Worm (Caenorhabditis elegans) whole organism, early embryonic: ENCODE measurements around the gene srh-215.

Source experiments
- B0310.2 ChIP-seq: sonication (generic microtip); optimal IDR thresholded peaks from 2 replicates; lab custom pipeline; 2016; ENCODE audit warnings: mild to moderate bottlenecking, missing genetic modification characterization, missing compliant biosample characterization
- ceh-13 ChIP-seq: fragments of 200-800 bp; sonication (Bioruptor generic); optimal IDR thresholded peaks from 2 replicates; lab custom pipeline; 2018; ENCODE audit warnings: mild to moderate bottlenecking, missing genetic modification characterization, missing compliant biosample characterization
- flt-1 ChIP-seq: fragments of 200-800 bp; sonication (Bioruptor generic); IDR thresholded peaks from 2 replicates; pipeline ENCODE4 v1.3.6; 2022; ENCODE audit warnings: missing genetic modification characterization, missing compliant biosample characterization
- scrt-1 ChIP-seq: fragments of 200-800 bp; sonication (Bioruptor generic); IDR thresholded peaks from 2 replicates; pipeline ENCODE4 v1.3.6; 2022; ENCODE audit warnings: missing genetic modification characterization, missing compliant biosample characterization
- sea-1 ChIP-seq: fragments of 200-800 bp; sonication (Bioruptor generic); conservative IDR thresholded peaks from 2 replicates; pipeline ENCODE4 v1.3.6; 2022; ENCODE audit warnings: missing genetic modification characterization, missing compliant biosample characterization
- tbx-11 ChIP-seq: fragments of 200-800 bp; sonication (Bioruptor generic); IDR thresholded peaks from 2 replicates; pipeline ENCODE4 v1.3.6; 2022; ENCODE audit warnings: missing genetic modification characterization, missing compliant biosample characterization
- tbx-37 ChIP-seq: fragments of 200-800 bp; sonication (Bioruptor generic); conservative IDR thresholded peaks from 2 replicates; pipeline ENCODE4 v1.3.6; 2022; ENCODE audit warnings: missing genetic modification reagents, missing genetic modification characterization, missing compliant biosample characterization

srh-215 gene

ce11 chrV:16781974-16782373 lies 49.8 kb downstream of the srh-215 start:
- no peak for TF ChIP-seq sea-1 (GFP tag; lab: Robert Waterston, UW)
- TF ChIP-seq flt-1 (GFP tag; lab: Robert Waterston, UW): no peak
- TF ChIP-seq ceh-13 (GFP tag; lab: Kevin White, UChicago): no peak
- no peak for TF ChIP-seq tbx-37 (GFP tag; lab: Robert Waterston, UW)
- TF ChIP-seq tbx-11 (GFP tag; lab: Robert Waterston, UW): no peak
- TF ChIP-seq scrt-1 (GFP tag; lab: Robert Waterston, UW): no peak
- TF ChIP-seq B0310.2 (tag; lab: Kevin White, UChicago): no peak
